Worm (Caenorhabditis elegans): Measurements from ENCODE around the gene F38B2.6.

Gene F38B2.6

DNA sequence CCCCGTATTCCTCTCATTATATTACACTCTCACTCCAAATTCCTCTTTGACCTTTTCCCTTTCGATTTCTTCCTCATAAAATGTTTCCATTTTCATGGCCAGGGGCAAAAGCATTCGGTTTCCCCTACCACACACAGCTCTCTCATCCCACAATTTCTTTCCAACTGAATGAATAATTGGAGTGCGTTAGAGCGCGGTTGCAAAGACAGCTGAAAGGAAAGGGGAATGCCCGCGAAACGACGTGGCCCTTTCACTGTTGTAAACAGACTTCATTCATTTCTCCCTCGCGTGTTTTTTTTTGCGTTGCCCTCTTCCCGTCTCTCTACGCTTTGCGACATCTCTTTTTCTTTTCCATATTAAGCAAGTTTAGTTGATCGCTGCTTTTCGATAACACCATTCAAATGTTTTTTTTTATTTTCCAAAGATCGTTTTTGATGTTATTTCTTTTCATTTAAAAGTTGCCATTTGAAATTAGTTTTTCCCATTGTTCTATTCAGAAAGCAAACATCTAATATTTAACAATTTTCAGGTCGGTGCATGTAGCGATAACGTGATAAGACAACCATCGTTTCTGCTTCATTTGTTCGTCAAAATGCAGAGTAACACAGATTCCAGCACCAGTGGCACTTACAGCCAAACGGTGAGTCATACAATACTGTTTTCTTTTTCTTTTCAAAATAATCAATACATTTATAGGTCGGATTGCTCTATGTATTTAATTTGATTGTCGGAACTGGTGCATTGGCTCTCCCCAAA is 18.6 kb downstream of the F38B2.6 start, which contains the start of gene C03A3.2:
C03A3.2 (plus strand) TSS at position 530 of the 756 bp plus-strand sequence.
- TF ChIP-seq sma-9 (GFP tag; optimal IDR thresholded peaks at IDR 0.05), result peak; percentile 66
- TF ChIP-seq sma-9 (tag; optimal IDR thresholded peaks at IDR 0.05), result no peak
- TF ChIP-seq nhr-77 (tag; optimal IDR thresholded peaks at IDR 0.05), result no peak
- peak; percentile 80 for TF ChIP-seq lin-11 (tag; optimal IDR thresholded peaks at IDR 0.05)
- no peak for TF ChIP-seq gmeb-1 (tag; optimal IDR thresholded peaks at IDR 0.05)
- TF ChIP-seq nhr-6 (tag; optimal IDR thresholded peaks at IDR 0.05), result peak; percentile 24
- TF ChIP-seq nhr-12 (tag; optimal IDR thresholded peaks at IDR 0.05), result no peak
- peak; percentile 55 for TF ChIP-seq snpc-4 (tag; optimal IDR thresholded peaks at IDR 0.05)
- no peak for TF ChIP-seq nhr-23 (tag; optimal IDR thresholded peaks at IDR 0.05)
- TF ChIP-seq mab-5 (tag; optimal IDR thresholded peaks at IDR 0.05), result peak; percentile 63
- no peak for TF ChIP-seq dmd-4 (tag; optimal IDR thresholded peaks at IDR 0.05)
- TF ChIP-seq ama-1 (optimal IDR thresholded peaks at IDR 0.05), result no peak
- peak in 1 of 2 experiments; percentile 62 for TF ChIP-seq mdl-1 (tag; optimal IDR thresholded peaks at IDR 0.05)
- TF ChIP-seq nhr-10 (tag; optimal IDR thresholded peaks at IDR 0.05), result no peak
- TF ChIP-seq lin-39 (tag; optimal IDR thresholded peaks at IDR 0.05), result no peak
- TF ChIP-seq nhr-21 (tag; optimal IDR thresholded peaks at IDR 0.05), result no peak
- TF ChIP-seq nhr-11 (tag; optimal IDR thresholded peaks at IDR 0.05), result no peak
- TF ChIP-seq peb-1 (tag; optimal IDR thresholded peaks at IDR 0.05), result no peak
- peak; percentile 88 for TF ChIP-seq nhr-129 (tag; optimal IDR thresholded peaks at IDR 0.05)
- TF ChIP-seq elt-3 (tag; optimal IDR thresholded peaks at IDR 0.05), result no peak
- TF ChIP-seq Y55F3AM.14 (GFP tag; optimal IDR thresholded peaks at IDR 0.05), result no peak
- peak; percentile 75 for TF ChIP-seq zag-1 (tag; optimal IDR thresholded peaks at IDR 0.05)
- TF ChIP-seq fos-1 (tag; optimal IDR thresholded peaks at IDR 0.05), result peak; percentile 58
- TF ChIP-seq mbf-1 (tag; optimal IDR thresholded peaks at IDR 0.05), result no peak
- peak; percentile 87 for TF ChIP-seq crh-2 (tag; optimal IDR thresholded peaks at IDR 0.05)
- no peak for TF ChIP-seq sma-3 (GFP tag; optimal IDR thresholded peaks at IDR 0.05)
- TF ChIP-seq F13H6.1 (tag; optimal IDR thresholded peaks at IDR 0.05), result peak; percentile 73
- TF ChIP-seq ztf-4 (tag; optimal IDR thresholded peaks at IDR 0.05), result no peak
- peak; percentile 75 for TF ChIP-seq nhr-25 (tag; optimal IDR thresholded peaks at IDR 0.05)
- TF ChIP-seq unc-39 (tag; optimal IDR thresholded peaks at IDR 0.05), result no peak
- peak; percentile 35 for TF ChIP-seq egl-27 (tag; optimal IDR thresholded peaks at IDR 0.05)
- peak; percentile 49 for TF ChIP-seq sem-4 (tag; optimal IDR thresholded peaks at IDR 0.05)
- no peak for TF ChIP-seq skn-1 (tag; optimal IDR thresholded peaks at IDR 0.05)
- TF ChIP-seq elt-1 (tag; optimal IDR thresholded peaks at IDR 0.05), result no peak
- peak in 1 of 2 experiments; percentile 74 for TF ChIP-seq lsy-2 (tag; optimal IDR thresholded peaks at IDR 0.05)
- TF ChIP-seq ceh-16 (tag; optimal IDR thresholded peaks at IDR 0.05), result peak; percentile 39
- TF ChIP-seq lin-13 (GFP tag; optimal IDR thresholded peaks at IDR 0.05), result peak; percentile 67
- peak; percentile 58 for TF ChIP-seq blmp-1 (tag; optimal IDR thresholded peaks at IDR 0.05; ENCODE audit: insufficient read depth)
- TF ChIP-seq ztf-11 (tag; optimal IDR thresholded peaks at IDR 0.05), result no peak
- no peak for TF ChIP-seq alr-1 (tag; optimal IDR thresholded peaks at IDR 0.05)
- TF ChIP-seq aly-2 (tag; optimal IDR thresholded peaks at IDR 0.05), result no peak
- peak; percentile 82 for TF ChIP-seq unc-55 (GFP tag; optimal IDR thresholded peaks at IDR 0.05)
- no peak for TF ChIP-seq ceh-82 (tag; optimal IDR thresholded peaks at IDR 0.05)
- TF ChIP-seq nhr-237 (tag; optimal IDR thresholded peaks at IDR 0.05), result no peak
- TF ChIP-seq C34F6.9 (tag; optimal IDR thresholded peaks at IDR 0.05), result peak; percentile 86
- no peak for TF ChIP-seq ZK546.5 (tag; optimal IDR thresholded peaks at IDR 0.05)
- TF ChIP-seq ztf-1 (GFP tag; conservative IDR thresholded peaks at IDR 0.05), result no peak
- TF ChIP-seq unc-62 (GFP tag; optimal IDR thresholded peaks at IDR 0.05), result no peak
- TF ChIP-seq R02D3.7 (tag; optimal IDR thresholded peaks at IDR 0.05), result no peak

All from whole organism, L2 larva.